Worm (Caenorhabditis elegans): ENCODE results near the gene C25E10.17.
"Not testable (repeated sequence)": the region's sequence is repeated elsewhere in the genome, so short reads cannot be mapped to it uniquely, and the experiment has no call there.

The C25E10.17 gene

ce11 chrV:9088758-9089157 lies 41.4 kb upstream of the C25E10.17 start (continued):
- TF ChIP-seq saeg-2 (GFP tag; IDR thresholded peaks at IDR 0.05) (no peak), F44E2.7 (GFP tag; IDR thresholded peaks at IDR 0.05) (no peak), zip-2 (tag; optimal IDR thresholded peaks at IDR 0.05) (no peak), snpc-1.2 (GFP tag; IDR thresholded peaks at IDR 0.05) (peak; percentile 80), nhr-237 (tag; optimal IDR thresholded peaks at IDR 0.05) (no peak), R02D3.7 (tag; optimal IDR thresholded peaks at IDR 0.05) (no peak), nhr-76 (tag; optimal IDR thresholded peaks at IDR 0.05) (no peak), Y105C5A.15 (GFP tag; IDR thresholded peaks at IDR 0.05) (no peak), nhr-41 (GFP tag; IDR thresholded peaks at IDR 0.05) (peak; percentile 63), F10B5.3 (tag; optimal IDR thresholded peaks at IDR 0.05) (no peak), dpl-1 (GFP tag; optimal IDR thresholded peaks at IDR 0.05) (no peak), set-16 (GFP tag; IDR thresholded peaks at IDR 0.05) (no peak), dmd-6 (GFP tag; IDR thresholded peaks at IDR 0.05) (peak; percentile 60), skn-1 (tag; optimal IDR thresholded peaks at IDR 0.05) (no peak), hlh-11 (tag; optimal IDR thresholded peaks at IDR 0.05) (peak; percentile 12), unc-130 (GFP tag; optimal IDR thresholded peaks at IDR 0.05) (no peak), mdt-29 (GFP tag; IDR thresholded peaks at IDR 0.05) (peak; percentile 78; the same call in 1 of the 2 replicates), hlh-30 (tag; optimal IDR thresholded peaks at IDR 0.05; ENCODE audit: insufficient read depth) (no peak), unc-62 (GFP tag; optimal IDR thresholded peaks at IDR 0.05 in 1 of 2) (no peak), unc-62 (tag; optimal IDR thresholded peaks at IDR 0.05) (no peak), daf-12 (tag; optimal IDR thresholded peaks at IDR 0.05) (no peak), zip-11 (GFP tag; IDR thresholded peaks at IDR 0.05) (no peak), snpc-4 (tag; optimal IDR thresholded peaks at IDR 0.05) (no peak), unc-39 (tag; optimal IDR thresholded peaks at IDR 0.05) (no peak), zag-1 (tag; optimal IDR thresholded peaks at IDR 0.05) (no peak), madf-5 (GFP tag; IDR thresholded peaks at IDR 0.05) (0 out of 4 replicates have a peak, but pooled peaks of 1 of the 2 experiments have one; percentile 35), php-3 (GFP tag; IDR thresholded peaks at IDR 0.05) (peak; percentile 53)

- TF ChIP-seq madf-5 (GFP tag; IDR thresholded peaks at IDR 0.05) (0 out of 4 replicates have a peak, but pooled peaks of 1 of the 2 experiments have one; percentile 33), php-3 (GFP tag; IDR thresholded peaks at IDR 0.05) (peak; percentile 27; the same call in 1 of the 2 replicates), egl-43 (GFP tag; IDR thresholded peaks at IDR 0.05) (peak; percentile 53; the same call in 1 of the 2 replicates), lim-7 (GFP tag; IDR thresholded peaks at IDR 0.05) (0 out of 2 replicates have a peak, but pooled peaks have one; percentile 16), ctbp-1 (GFP tag; IDR thresholded peaks at IDR 0.05) (peak; percentile 64; the same call in 1 of the 2 replicates), set-16 (GFP tag; IDR thresholded peaks at IDR 0.05) (0 out of 2 replicates have a peak, but pooled peaks have one; percentile 15), zfp-3 (GFP tag; conservative IDR thresholded peaks at IDR 0.05) (peak; percentile 76; the same call in 1 of the 2 replicates), T26A8.4 (GFP tag; IDR thresholded peaks at IDR 0.05) (0 out of 2 replicates have a peak, but pooled peaks have one; percentile 39), mdt-29 (GFP tag; IDR thresholded peaks at IDR 0.05) (peak; percentile 15; the same call in 1 of the 2 replicates), lin-38 (GFP tag; IDR thresholded peaks at IDR 0.05) (peak; percentile 44; the same call in 1 of the 2 replicates), pha-4 (GFP tag; IDR thresholded peaks at IDR 0.05) (peak; percentile 68), ceh-44 (GFP tag; IDR thresholded peaks at IDR 0.05) (peak; percentile 41; the same call in 1 of the 2 replicates)
- TF ChIP-seq pha-4 (tag; optimal IDR thresholded peaks at IDR 0.05): not testable (repeated sequence)
Measured at ce11 chrV:9086650-9087049, 39.2 kb upstream of the C25E10.17 start.

DNA sequence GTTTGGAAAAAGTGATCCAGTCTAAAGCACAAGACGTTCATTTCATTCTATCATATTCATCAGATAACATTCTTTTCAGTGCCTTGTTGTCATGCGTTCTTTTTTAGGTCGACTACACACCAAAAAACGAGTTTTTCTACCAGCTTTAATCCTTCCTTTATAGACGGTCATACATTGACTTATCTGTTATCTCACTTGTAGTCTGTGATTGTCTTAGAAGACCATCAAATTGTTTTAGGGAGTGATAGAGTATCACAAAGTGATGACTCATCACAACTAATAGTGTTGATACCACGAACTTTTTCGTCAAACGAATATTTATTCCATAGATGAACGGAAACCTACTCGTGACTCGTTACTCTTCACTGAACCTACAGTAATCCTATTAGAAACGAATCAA lies 38.4 kb upstream of the C25E10.17 start:
- TF ChIP-seq dmd-6 (GFP tag; IDR thresholded peaks at IDR 0.05) (peak; percentile 13; the same call in 1 of the 2 replicates), pqm-1 (tag; optimal IDR thresholded peaks at IDR 0.05) (no peak), nhr-48 (tag; optimal IDR thresholded peaks at IDR 0.05) (peak; percentile 88), saeg-2 (GFP tag; IDR thresholded peaks at IDR 0.05) (no peak), zip-2 (tag; optimal IDR thresholded peaks at IDR 0.05) (no peak), mxl-2 (GFP tag; conservative IDR thresholded peaks at IDR 0.05) (no peak), ZK337.2 (GFP tag; IDR thresholded peaks at IDR 0.05) (no peak), hmg-1.1 (GFP tag; IDR thresholded peaks at IDR 0.05) (0 out of 2 replicates have a peak, but pooled peaks have one; percentile 19), mdl-1 (tag; optimal IDR thresholded peaks at IDR 0.05) (peak; percentile 66 to 71), aha-1 (tag) (peak; percentile 26), hlh-30 (tag; optimal IDR thresholded peaks at IDR 0.05; ENCODE audit: insufficient read depth) (peak; percentile 62), lsy-2 (tag; optimal IDR thresholded peaks at IDR 0.05) (peak in 1 of 2 experiments; percentile 10), daf-16 (GFP tag; optimal IDR thresholded peaks at IDR 0.05) (no peak), daf-16 (tag; optimal IDR thresholded peaks at IDR 0.05) (peak; percentile 25), mes-2 (tag; optimal IDR thresholded peaks at IDR 0.05; ENCODE audit: poor library complexity, severe bottlenecking) (peak; percentile 30), nhr-28 (tag; optimal IDR thresholded peaks at IDR 0.05) (peak; percentile 90), unc-62 (GFP tag; optimal IDR thresholded peaks at IDR 0.05 in 1 of 2) (peak in 1 of 2 experiments; percentile 83), unc-62 (tag; optimal IDR thresholded peaks at IDR 0.05) (no peak), dve-1 (tag; optimal IDR thresholded peaks at IDR 0.05; ENCODE audit: insufficient read depth) (peak; percentile 31)

Measured in whole organism, L4 larva.